Fruit fly (Drosophila melanogaster) whole organism, embryonic: ENCODE data around the gene CG10031.

Experiments
- CG1024 ChIP-seq: fragments of 200-800 bp; sonication (Bioruptor generic); IDR thresholded peaks from 2 replicates; pipeline ENCODE4 v1.3.6; 2022; ENCODE audit warnings: missing biosample characterization, missing genetic modification characterization
- CG10321 ChIP-seq: fragments of 200-800 bp; sonication (Bioruptor generic); IDR thresholded peaks from 2 replicates; pipeline ENCODE4 v1.3.6; 2022; ENCODE audit warnings: missing biosample characterization, missing genetic modification characterization
- CG10565 ChIP-seq: fragments of 200-800 bp; sonication (Bioruptor generic); optimal IDR thresholded peaks from 3 replicates; lab custom pipeline; 2016; ENCODE audit warnings: missing biosample characterization, mild to moderate bottlenecking, missing genetic modification characterization
- CG12391 ChIP-seq: fragments of 200-800 bp; sonication (Bioruptor generic); optimal IDR thresholded peaks from 3 replicates; lab custom pipeline; 2018; ENCODE audit warnings: missing biosample characterization, mild to moderate bottlenecking, missing genetic modification characterization, moderate library complexity
- CG18011 ChIP-seq: fragments of 200-800 bp; sonication (Bioruptor generic); optimal IDR thresholded peaks from 2 replicates; lab custom pipeline; 2017; ENCODE audit warnings: missing biosample characterization, missing genetic modification characterization, mild to moderate bottlenecking, moderate library complexity, missing genotype
- CG1832 ChIP-seq: fragments of 200-800 bp; sonication (Bioruptor generic); optimal IDR thresholded peaks from 2 replicates; lab custom pipeline; 2017; ENCODE audit warnings: missing biosample characterization, mild to moderate bottlenecking, missing genetic modification characterization, inconsistent platforms
- CG18619 ChIP-seq: fragments of 200-800 bp; sonication (Bioruptor generic); optimal IDR thresholded peaks from 3 replicates; lab custom pipeline; 2017; ENCODE audit warnings: missing biosample characterization, mild to moderate bottlenecking, missing genetic modification characterization
- CG30403 ChIP-seq: fragments of 200-800 bp; sonication (Bioruptor generic); optimal IDR thresholded peaks from 3 replicates; lab custom pipeline; 2016; ENCODE audit warnings: missing biosample characterization, missing genetic modification characterization
- CG31441 ChIP-seq: fragments of 200-800 bp; sonication (Bioruptor generic); IDR thresholded peaks from 2 replicates; pipeline ENCODE4 v1.3.6; 2022; ENCODE audit warnings: missing biosample characterization, missing genetic modification characterization
- CG4424 ChIP-seq: fragments of 200-800 bp; sonication (Bioruptor generic); optimal IDR thresholded peaks from 3 replicates; lab custom pipeline; 2016; ENCODE audit warnings: missing biosample characterization, missing genetic modification characterization
- CG7745 ChIP-seq: fragments of 200-800 bp; sonication (Bioruptor generic); optimal IDR thresholded peaks from 2 replicates; lab custom pipeline; 2018; ENCODE audit warnings: missing biosample characterization, mild to moderate bottlenecking, missing genetic modification characterization, moderate library complexity
- CG8281 ChIP-seq: fragments of 200-800 bp; sonication (Bioruptor generic); optimal IDR thresholded peaks from 2 replicates; lab custom pipeline; 2018; ENCODE audit warnings: missing biosample characterization, mild to moderate bottlenecking, missing genetic modification characterization, moderate library complexity
- CTCF ChIP-seq: fragments of 200-800 bp; sonication (Bioruptor generic); optimal IDR thresholded peaks from 2 replicates; lab custom pipeline; 2017; ENCODE audit warnings: missing biosample characterization, mild to moderate bottlenecking, missing genetic modification characterization, moderate library complexity
- Chrac-16 ChIP-seq: fragments of 200-800 bp; sonication (Bioruptor generic); optimal IDR thresholded peaks from 3 replicates; lab custom pipeline; 2016; ENCODE audit warnings: missing biosample characterization, missing genetic modification characterization
- Deaf1 ChIP-seq: fragments of 200-800 bp; optimal IDR thresholded peaks from 3 replicates; lab custom pipeline; 2019; ENCODE audit warnings: missing biosample characterization, mild to moderate bottlenecking, missing genetic modification characterization, moderate library complexity
- Doc3 ChIP-seq: fragments of 200-800 bp; sonication (Bioruptor generic); IDR thresholded peaks from 3 replicates; pipeline ENCODE4 v1.3.6; 2022; ENCODE audit warnings: missing biosample characterization, missing genetic modification characterization; ENCODE audit not compliant: partially characterized antibody
- Ets65A ChIP-seq: fragments of 200-800 bp; sonication (Bioruptor generic); peaks from one replicate; lab custom pipeline; 2016; ENCODE audit warnings: missing biosample characterization, missing genetic modification characterization
- Mes4 ChIP-seq: fragments of 200-800 bp; sonication (Bioruptor generic); optimal IDR thresholded peaks from 2 replicates; lab custom pipeline; 2016; ENCODE audit warnings: missing biosample characterization, missing genetic modification characterization
- Nf-YB ChIP-seq: fragments of 200-800 bp; sonication (Bioruptor generic); optimal IDR thresholded peaks from 3 replicates; lab custom pipeline; 2019; ENCODE audit warnings: missing biosample characterization, mild to moderate bottlenecking, missing genetic modification characterization, moderate library complexity
- Nf-YC ChIP-seq: fragments of 200-800 bp; optimal IDR thresholded peaks from 3 replicates; lab custom pipeline; 2019; ENCODE audit warnings: missing biosample characterization, mild to moderate bottlenecking, missing genetic modification characterization, moderate library complexity
- Trl ChIP-seq, 3 experiments: fragments of >200 bp in 2 of 3; fragments of 200-800 bp in 1 of 3; sonication (Bioruptor generic) in 1 of 3; optimal IDR thresholded peaks; 2 replicates in 1 of 3; 3 replicates in 2 of 3; lab custom pipeline; 2016 to 2017; ENCODE audit warnings: missing biosample characterization in 1 of 3, missing genetic modification characterization in 1 of 3
- Xbp1 ChIP-seq: fragments of 200-800 bp; sonication (Bioruptor generic); optimal IDR thresholded peaks from 3 replicates; lab custom pipeline; 2016; ENCODE audit warnings: missing biosample characterization, mild to moderate bottlenecking, missing genetic modification characterization
- bsh ChIP-seq, 2 experiments: fragments of 200-800 bp; sonication (Bioruptor generic); optimal IDR thresholded peaks; 2 replicates each; lab custom pipeline; 2017 to 2018; ENCODE audit warnings: mild to moderate bottlenecking in 2 of 2, missing biosample characterization in 2 of 2, missing genetic modification characterization in 2 of 2, moderate library complexity in 1 of 2
- chif ChIP-seq, 2 experiments: fragments of 200-800 bp; sonication (Bioruptor generic); optimal IDR thresholded peaks; 3 replicates each; lab custom pipeline; 2016; ENCODE audit warnings: missing biosample characterization in 2 of 2, missing genetic modification characterization in 2 of 2
- ci ChIP-seq: fragments of 200-800 bp; sonication (Bioruptor generic); IDR thresholded peaks from 3 replicates; pipeline ENCODE4 v1.3.6; 2022; ENCODE audit warnings: missing biosample characterization, missing genetic modification characterization
- dan ChIP-seq: fragments of 200-800 bp; sonication (Bioruptor generic); IDR thresholded peaks from 2 replicates; pipeline ENCODE4 v1.3.6; 2022; ENCODE audit warnings: missing biosample characterization, missing genetic modification characterization
- dmrt99B ChIP-seq: fragments of 200-800 bp; sonication (Bioruptor generic); optimal IDR thresholded peaks from 2 replicates; lab custom pipeline; 2018; ENCODE audit warnings: missing biosample characterization, mild to moderate bottlenecking, missing genetic modification characterization, moderate library complexity
- ewg ChIP-seq: fragments of 200-800 bp; sonication (Bioruptor generic); optimal IDR thresholded peaks from 3 replicates; lab custom pipeline; 2017; ENCODE audit warnings: mild to moderate bottlenecking, missing biosample characterization, missing genetic modification reagents, missing genetic modification characterization
- gem ChIP-seq: fragments of 200-800 bp; sonication (Bioruptor generic); optimal IDR thresholded peaks from 2 replicates; lab custom pipeline; 2019; ENCODE audit warnings: missing biosample characterization, mild to moderate bottlenecking, missing genetic modification characterization, moderate library complexity
- knrl ChIP-seq: fragments of 200-800 bp; sonication (Bioruptor generic); IDR thresholded peaks from 3 replicates; pipeline ENCODE4 v1.3.6; 2022; ENCODE audit warnings: missing biosample characterization, missing genetic modification characterization; ENCODE audit not compliant: partially characterized antibody
- nau ChIP-seq: fragments of 200-800 bp; sonication (Bioruptor generic); optimal IDR thresholded peaks from 3 replicates; lab custom pipeline; 2017; ENCODE audit warnings: missing biosample characterization, mild to moderate bottlenecking, missing genetic modification characterization, missing genetic modification reagents
- nmo ChIP-seq: fragments of 200-800 bp; sonication (Bioruptor generic); optimal IDR thresholded peaks from 2 replicates; lab custom pipeline; 2018; ENCODE audit warnings: missing biosample characterization, mild to moderate bottlenecking, missing genetic modification characterization, moderate library complexity
- pnt ChIP-seq: fragments of 200-800 bp; sonication (Bioruptor generic); optimal IDR thresholded peaks from 3 replicates; lab custom pipeline; 2016; ENCODE audit warnings: missing biosample characterization, missing genetic modification characterization
- pros ChIP-seq: fragments of 200-800 bp; sonication (Bioruptor generic); optimal IDR thresholded peaks from 3 replicates; lab custom pipeline; 2019; ENCODE audit warnings: missing biosample characterization, mild to moderate bottlenecking, missing genetic modification characterization, moderate library complexity
- seq ChIP-seq: fragments of 200-800 bp; sonication (Bioruptor generic); IDR thresholded peaks from 2 replicates; pipeline ENCODE4 v1.3.6; 2022; ENCODE audit warnings: missing biosample characterization, missing genetic modification characterization
- tll ChIP-seq, 2 experiments: fragments of 200-800 bp in 1 of 2; fragments of >200 bp in 1 of 2; sonication (Bioruptor generic) in 1 of 2; optimal IDR thresholded peaks; 2 replicates each; lab custom pipeline; 2017 to 2019; ENCODE audit warnings: missing biosample characterization in 2 of 2, missing genetic modification characterization in 2 of 2, mild to moderate bottlenecking in 1 of 2, moderate library complexity in 1 of 2
- unc-4 ChIP-seq: fragments of 200-800 bp; sonication (Bioruptor generic); IDR thresholded peaks from 2 replicates; pipeline ENCODE4 v1.3.6; 2022; ENCODE audit warnings: missing biosample characterization, missing genetic modification characterization; ENCODE audit not compliant: partially characterized antibody
- vvl ChIP-seq: fragments of 200-800 bp; sonication (Bioruptor generic); IDR thresholded peaks from 2 replicates; pipeline ENCODE4 v1.3.6; 2022; ENCODE audit warnings: missing biosample characterization, missing genetic modification characterization
- zfh1 ChIP-seq: fragments of 200-800 bp; sonication (Bioruptor generic); IDR thresholded peaks from 3 replicates; pipeline ENCODE4 v1.3.6; 2022; ENCODE audit warnings: missing biosample characterization, missing genetic modification characterization

The CG10031 gene

DNA sequence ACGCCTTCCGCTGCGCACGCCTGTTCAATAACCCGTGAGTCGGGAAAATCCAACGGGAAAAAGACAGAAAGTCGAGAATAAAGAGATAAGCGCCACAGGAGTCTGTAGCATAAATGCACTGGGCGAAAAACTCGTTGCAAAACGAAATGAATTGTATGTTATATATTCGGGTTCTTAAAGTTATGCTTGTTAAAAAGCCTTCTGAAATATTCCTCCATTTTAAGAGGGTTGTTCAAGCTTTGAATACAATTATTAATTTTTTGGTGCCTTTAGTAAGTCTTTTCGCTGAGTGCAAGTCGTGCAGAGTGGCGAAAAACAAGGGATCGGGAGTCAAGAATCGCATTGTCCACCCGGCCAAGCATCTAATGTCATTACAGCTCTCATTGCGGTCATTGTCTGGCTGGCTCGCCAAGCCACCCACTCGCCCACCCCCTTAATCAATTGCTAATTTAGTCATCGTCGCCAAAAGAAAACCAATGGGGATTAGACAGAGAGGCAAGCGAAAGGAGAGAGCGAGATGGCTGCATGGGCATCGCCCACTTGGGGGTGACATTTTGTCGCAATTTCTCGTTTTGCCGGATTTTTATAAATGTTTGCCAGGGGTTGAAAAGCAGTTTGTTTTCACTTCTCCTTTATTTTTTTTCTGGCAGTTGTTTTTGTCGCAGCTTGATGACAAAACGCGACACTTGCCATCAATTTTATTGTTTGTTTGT, 13.6 kb downstream of the CG10031 start (continued):
- TF ChIP-seq Xbp1 (peak; percentile 12), dmrt99B (tag; lab: Kevin White, UChicago) (peak; percentile 5), unc-4 (no peak), Chrac-16 (GFP tag; lab: Kevin White, UChicago) (peak; percentile 19), Nf-YC (tag; lab: Kevin White, UChicago) (peak; percentile 90), CG1832 (GFP tag; lab: Kevin White, UChicago) (peak; percentile 59), chif (GFP tag; optimal IDR thresholded peaks at IDR 0.05; lab: Kevin White, UChicago) (peak in 1 of 2 experiments; percentile 19), gem (tag; lab: Kevin White, UChicago) (peak; percentile 51), bsh (GFP tag; optimal IDR thresholded peaks at IDR 0.05; lab: Kevin White, UChicago) (peak in 1 of 2 experiments; percentile 49), zfh1 (GFP tag; lab: Robert Waterston, UW) (0 out of 3 replicates have a peak, but pooled peaks have one; percentile 49), CG7745 (tag; lab: Kevin White, UChicago) (no peak), Doc3 (GFP tag; lab: Robert Waterston, UW) (no peak), pros (peak; percentile 3), CG12391 (tag; lab: Kevin White, UChicago) (peak; percentile 27), ci (GFP tag; lab: Robert Waterston, UW) (0 out of 3 replicates have a peak, but pooled peaks have one; percentile 36), CG10321 (0 out of 2 replicates have a peak, but pooled peaks have one; percentile 18), vvl (GFP tag; lab: Robert Waterston, UW) (peak; percentile 26; the same call in 1 of the 2 replicates), CG30403 (GFP tag; lab: Kevin White, UChicago) (peak; percentile 21), CTCF (GFP tag; lab: Kevin White, UChicago) (no peak), Ets65A (GFP tag; lab: Kevin White, UChicago) (peak; percentile 27), CG10565 (GFP tag; lab: Kevin White, UChicago) (no peak), nmo (GFP tag; lab: Kevin White, UChicago) (peak; percentile 31), CG31441 (GFP tag; lab: Robert Waterston, UW) (0 out of 2 replicates have a peak, but pooled peaks have one; percentile 25), knrl (GFP tag; lab: Robert Waterston, UW) (no peak), CG1024 (peak; percentile 6; the same call in 1 of the 2 replicates), pnt (GFP tag; lab: Kevin White, UChicago) (peak; percentile 27), Mes4 (GFP tag; lab: Kevin White, UChicago) (no peak), nau (GFP tag; lab: Kevin White, UChicago) (no peak), dan (GFP tag; lab: Robert Waterston, UW) (0 out of 2 replicates have a peak, but pooled peaks have one; percentile 19), Nf-YB (GFP tag; lab: Kevin White, UChicago) (peak; percentile 86), CG4424 (GFP tag; lab: Kevin White, UChicago) (peak; percentile 2)

DNA sequence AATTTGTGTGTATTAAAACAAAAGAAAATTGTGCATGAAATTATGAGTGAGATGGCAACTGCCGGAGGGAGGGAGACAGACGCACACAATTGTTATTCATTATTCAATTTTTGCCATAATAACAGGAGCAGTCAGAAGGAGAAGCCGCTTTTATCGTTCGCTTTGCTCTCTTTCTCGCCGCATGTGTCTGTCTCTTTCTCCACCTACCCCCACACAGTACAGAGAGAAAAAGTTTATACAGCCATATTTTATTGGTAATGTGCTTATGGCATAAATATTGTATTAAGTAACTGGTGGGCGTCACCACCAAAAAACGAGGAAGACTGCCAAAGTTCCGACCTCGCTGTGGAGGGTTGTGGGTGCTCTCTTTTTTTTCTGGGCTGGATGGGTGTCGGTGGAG, 16.4 kb downstream of the CG10031 start:
- TF ChIP-seq Deaf1 (tag; lab: Kevin White, UChicago): peak; percentile 34
- peak; percentile 87 for TF ChIP-seq Nf-YB (GFP tag; lab: Kevin White, UChicago)
- TF ChIP-seq CG18011 (GFP tag; lab: Kevin White, UChicago): no peak
- TF ChIP-seq CG1832 (GFP tag; lab: Kevin White, UChicago): peak; percentile 45
- TF ChIP-seq CG8281 (tag; lab: Kevin White, UChicago): no peak
- TF ChIP-seq Nf-YC (tag; lab: Kevin White, UChicago): peak; percentile 93
- no peak for TF ChIP-seq tll (GFP tag; optimal IDR thresholded peaks at IDR 0.05; lab: Kevin White, UChicago)
- TF ChIP-seq vvl (GFP tag; lab: Robert Waterston, UW): peak; percentile 29; the same call in 1 of the 2 replicates
- TF ChIP-seq Trl (optimal IDR thresholded peaks at IDR 0.05; lab: Kevin White, UChicago): peak in 1 of 2 experiments; percentile 5
- TF ChIP-seq Trl (GFP tag; optimal IDR thresholded peaks at IDR 0.05; lab: Kevin White, UChicago): no peak
- peak; percentile 74; the same call in 1 of the 2 replicates for TF ChIP-seq seq
- TF ChIP-seq CG18619 (GFP tag; lab: Kevin White, UChicago): no peak
- no peak for TF ChIP-seq gem (tag; lab: Kevin White, UChicago)
- TF ChIP-seq ewg (GFP tag; lab: Kevin White, UChicago): peak; percentile 31
- peak; percentile 81 for TF ChIP-seq CG10321
